Fruit fly (Drosophila melanogaster): ENCODE data around the gene Or33c.

Gene Or33c

DNA sequence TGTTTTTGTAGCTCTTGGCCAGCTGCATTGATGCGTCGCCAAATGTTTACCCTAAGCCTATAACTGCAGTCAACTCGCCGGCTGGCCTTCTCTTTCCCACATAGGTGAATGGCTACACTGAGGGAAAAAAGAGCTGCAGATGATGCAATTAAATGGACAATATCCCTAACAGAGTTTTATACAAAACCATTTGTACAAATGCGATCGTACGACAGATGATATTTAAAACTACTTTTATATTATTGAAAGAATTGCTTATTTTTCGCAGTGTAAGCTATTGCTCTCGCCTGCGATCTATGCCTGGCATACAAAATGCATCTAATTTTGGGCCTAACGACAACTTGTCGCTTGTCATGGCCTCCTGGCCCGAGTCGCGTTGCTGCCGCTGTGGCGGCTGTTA lies 12.1 kb downstream of the Or33c start (continued):
- TF ChIP-seq Neu2 (GFP tag; optimal IDR thresholded peaks at IDR 0.05; ENCODE audit: borderline replicate concordance) = no peak
- TF ChIP-seq slou (GFP tag; optimal IDR thresholded peaks at IDR 0.05) = no peak
- TF ChIP-seq dmrt99B (tag; optimal IDR thresholded peaks at IDR 0.05) = peak; percentile 56
- no peak for TF ChIP-seq Taf1 (GFP tag; IDR thresholded peaks at IDR 0.05)
- peak in 1 of 3 experiments; percentile 68 for TF ChIP-seq lola (GFP tag; optimal IDR thresholded peaks at IDR 0.05)
- TF ChIP-seq Kr (GFP tag; optimal IDR thresholded peaks at IDR 0.05) = no peak
- TF ChIP-seq Antp (GFP tag; optimal IDR thresholded peaks at IDR 0.05) = peak; percentile 23
- TF ChIP-seq Sry-δ (GFP tag; optimal IDR thresholded peaks at IDR 0.05) = no peak
- peak; percentile 40; the same call in 1 of the 2 replicates for TF ChIP-seq CG14667 (GFP tag; IDR thresholded peaks at IDR 0.05)
- no peak for TF ChIP-seq repo (GFP tag; optimal IDR thresholded peaks at IDR 0.05)
- peak; percentile 44 for TF ChIP-seq fd96Cb (tag; optimal IDR thresholded peaks at IDR 0.05)
- peak; percentile 46 for TF ChIP-seq az2 (GFP tag; optimal IDR thresholded peaks at IDR 0.05)
- no peak for TF ChIP-seq CG6854 (GFP tag; optimal IDR thresholded peaks at IDR 0.05)
- TF ChIP-seq odd (GFP tag; optimal IDR thresholded peaks at IDR 0.05) = no peak
- TF ChIP-seq br (optimal IDR thresholded peaks at IDR 0.05) = no peak
- TF ChIP-seq fd3F (GFP tag; optimal IDR thresholded peaks at IDR 0.05) = no peak
- TF ChIP-seq twi (tag; optimal IDR thresholded peaks at IDR 0.05) = no peak
- TF ChIP-seq CG12236 (GFP tag; optimal IDR thresholded peaks at IDR 0.05) = no peak
- TF ChIP-seq Rfx (GFP tag; IDR thresholded peaks at IDR 0.05) = 0 out of 2 replicates have a peak, but pooled peaks have one; percentile 8
- TF ChIP-seq run (tag; optimal IDR thresholded peaks at IDR 0.05) = no peak
- TF ChIP-seq CG7786 (GFP tag; optimal IDR thresholded peaks at IDR 0.05) = no peak
- TF ChIP-seq corto (GFP tag; optimal IDR thresholded peaks at IDR 0.05) = no peak
- TF ChIP-seq p53 (GFP tag; optimal IDR thresholded peaks at IDR 0.05) = no peak
- TF ChIP-seq CG7839 (tag; optimal IDR thresholded peaks at IDR 0.05) = peak; percentile 55
- TF ChIP-seq CG17361 (GFP tag; IDR thresholded peaks at IDR 0.05) = 0 out of 3 replicates have a peak, but pooled peaks have one; percentile 23
- TF ChIP-seq dan (GFP tag; IDR thresholded peaks at IDR 0.05) = no peak
- no peak for TF ChIP-seq CG6272 (GFP tag; IDR thresholded peaks at IDR 0.05)
- TF ChIP-seq ERR (GFP tag; optimal IDR thresholded peaks at IDR 0.05) = no peak
- TF ChIP-seq Atf-2 (GFP tag; optimal IDR thresholded peaks at IDR 0.05) = peak; percentile 9
- no peak for TF ChIP-seq rib (GFP tag; IDR thresholded peaks at IDR 0.05)
- TF ChIP-seq ase (GFP tag; IDR thresholded peaks at IDR 0.05) = 0 out of 3 replicates have a peak, but pooled peaks have one; percentile 17
- peak; percentile 37 for TF ChIP-seq CoRest (tag; optimal IDR thresholded peaks at IDR 0.05)
- peak; percentile 64; the same call in 1 of the 2 replicates for TF ChIP-seq ttk (GFP tag; IDR thresholded peaks at IDR 0.05)
- no peak for TF ChIP-seq pfk (GFP tag; optimal IDR thresholded peaks at IDR 0.05)
- peak; percentile 35 for TF ChIP-seq CG15696 (tag; optimal IDR thresholded peaks at IDR 0.05)
- TF ChIP-seq fu2 (GFP tag; optimal IDR thresholded peaks at IDR 0.05) = no peak
- no peak for TF ChIP-seq CG6654 (GFP tag; optimal IDR thresholded peaks at IDR 0.05)
- no peak for TF ChIP-seq CG12744 (GFP tag; optimal IDR thresholded peaks at IDR 0.05)
- TF ChIP-seq scrt (GFP tag; optimal IDR thresholded peaks at IDR 0.05) = no peak
- TF ChIP-seq fd102C (GFP tag; optimal IDR thresholded peaks at IDR 0.05) = peak; percentile 22
- no peak for TF ChIP-seq CG15011 (GFP tag; optimal IDR thresholded peaks at IDR 0.05)
- TF ChIP-seq disco-r (GFP tag; optimal IDR thresholded peaks at IDR 0.05) = no peak
- TF ChIP-seq CG1233 (GFP tag; optimal IDR thresholded peaks at IDR 0.05) = no peak
- no peak; the same call in 1 of the 2 replicates for TF ChIP-seq Atf6 (GFP tag; IDR thresholded peaks at IDR 0.05)
- TF ChIP-seq bigmax (GFP tag; optimal IDR thresholded peaks at IDR 0.05) = no peak
- TF ChIP-seq tll (GFP tag; optimal IDR thresholded peaks at IDR 0.05) = no peak
- TF ChIP-seq HLH4C (GFP tag; IDR thresholded peaks at IDR 0.05; ENCODE audit: partially characterized antibody) = no peak
- peak; percentile 2 for TF ChIP-seq CG5245 (GFP tag; optimal IDR thresholded peaks at IDR 0.05)
- no peak for TF ChIP-seq maf-S (GFP tag; optimal IDR thresholded peaks at IDR 0.05)
- peak; percentile 4 for TF ChIP-seq CG12769 (tag; optimal IDR thresholded peaks at IDR 0.05)
- no peak for TF ChIP-seq usp (GFP tag; optimal IDR thresholded peaks at IDR 0.05)

Data from whole organism, embryonic.